Fruit fly (Drosophila melanogaster) whole organism, embryonic: Measurements from ENCODE around the gene sau.

Experiments
- CG11093 ChIP-seq: fragments of 200-800 bp; sonication (Bioruptor generic); IDR thresholded peaks from 3 replicates; pipeline ENCODE4 v1.3.6; 2022; ENCODE audit warnings: missing biosample characterization, missing genetic modification characterization
- CG11560 ChIP-seq: fragments of 200-800 bp; sonication (Bioruptor generic); IDR thresholded peaks from 3 replicates; pipeline ENCODE4 v1.3.6; 2022; ENCODE audit warnings: missing biosample characterization, missing genetic modification characterization
- CG13123 ChIP-seq: fragments of 200-800 bp; sonication (Bioruptor generic); optimal IDR thresholded peaks from 2 replicates; lab custom pipeline; 2016; ENCODE audit warnings: missing biosample characterization, missing genetic modification characterization
- CG13296 ChIP-seq: fragments of 200-800 bp; sonication (Bioruptor generic); optimal IDR thresholded peaks from 3 replicates; lab custom pipeline; 2018; ENCODE audit warnings: missing biosample characterization, mild to moderate bottlenecking, missing genetic modification characterization
- CG13894 ChIP-seq: fragments of 200-800 bp; sonication (Bioruptor generic); optimal IDR thresholded peaks from 3 replicates; lab custom pipeline; 2018; ENCODE audit warnings: missing biosample characterization, mild to moderate bottlenecking, missing genetic modification characterization, moderate library complexity
- CG14014 ChIP-seq: fragments of 200-800 bp; sonication (Bioruptor generic); IDR thresholded peaks from 2 replicates; pipeline ENCODE4 v1.3.6; 2022; ENCODE audit warnings: missing biosample characterization, missing genetic modification characterization
- CG15696 ChIP-seq: fragments of 200-800 bp; sonication (Bioruptor generic); optimal IDR thresholded peaks from 2 replicates; lab custom pipeline; 2019; ENCODE audit warnings: missing biosample characterization, mild to moderate bottlenecking, missing genetic modification characterization, moderate library complexity
- CG17359 ChIP-seq: fragments of 200-800 bp; sonication (Bioruptor generic); optimal IDR thresholded peaks from 3 replicates; lab custom pipeline; 2018; ENCODE audit warnings: missing biosample characterization, mild to moderate bottlenecking, missing genetic modification characterization, moderate library complexity
- CG17385 ChIP-seq: fragments of 200-800 bp; sonication (Bioruptor generic); optimal IDR thresholded peaks from 3 replicates; lab custom pipeline; 2018; ENCODE audit warnings: missing biosample characterization, mild to moderate bottlenecking, missing genetic modification characterization
- CG2116 ChIP-seq: fragments of 200-800 bp; sonication (Bioruptor generic); optimal IDR thresholded peaks from 3 replicates; lab custom pipeline; 2018; ENCODE audit warnings: missing biosample characterization, mild to moderate bottlenecking, missing genetic modification characterization
- CG2199 ChIP-seq: fragments of 200-800 bp; sonication (Bioruptor generic); IDR thresholded peaks from 3 replicates; pipeline ENCODE4 v1.3.6; 2022; ENCODE audit warnings: missing biosample characterization, missing genetic modification characterization
- CG33213 ChIP-seq: fragments of 200-800 bp; sonication (Bioruptor generic); optimal IDR thresholded peaks from 3 replicates; lab custom pipeline; 2016; ENCODE audit warnings: missing biosample characterization, missing genetic modification characterization
- CG3847 ChIP-seq: fragments of 200-800 bp; sonication (Bioruptor generic); IDR thresholded peaks from 2 replicates; pipeline ENCODE4 v1.3.6; 2022; ENCODE audit warnings: missing biosample characterization, missing genetic modification characterization
- CG6683 ChIP-seq: fragments of 200-800 bp; sonication (Bioruptor generic); optimal IDR thresholded peaks from 2 replicates; lab custom pipeline; 2017; ENCODE audit warnings: missing biosample characterization, mild to moderate bottlenecking, missing genetic modification characterization, missing genetic modification reagents
- CG8089 ChIP-seq: fragments of 200-800 bp; sonication (Bioruptor generic); optimal IDR thresholded peaks from 3 replicates; lab custom pipeline; 2016; ENCODE audit warnings: missing biosample characterization, missing genetic modification characterization
- CHES-1-like ChIP-seq: fragments of 200-800 bp; sonication (Bioruptor generic); optimal IDR thresholded peaks from 2 replicates; lab custom pipeline; 2016; ENCODE audit warnings: missing biosample characterization, missing genetic modification characterization
- Elba2 ChIP-seq: fragments of 200-800 bp; sonication (Bioruptor generic); optimal IDR thresholded peaks from 3 replicates; lab custom pipeline; 2016; ENCODE audit warnings: missing biosample characterization, missing genetic modification characterization
- Fer2 ChIP-seq: fragments of 200-800 bp; sonication (Bioruptor generic); optimal IDR thresholded peaks from 2 replicates; lab custom pipeline; 2018; ENCODE audit warnings: missing biosample characterization, mild to moderate bottlenecking, missing genetic modification characterization, moderate library complexity
- HmgD ChIP-seq: fragments of 200-800 bp; sonication (Bioruptor generic); optimal IDR thresholded peaks from 3 replicates; lab custom pipeline; 2016; ENCODE audit warnings: missing biosample characterization, missing genetic modification characterization
- Hsf ChIP-seq: fragments of 200-800 bp; sonication (Bioruptor generic); optimal IDR thresholded peaks from 3 replicates; lab custom pipeline; 2016; ENCODE audit warnings: missing biosample characterization, missing genetic modification characterization
- Meics ChIP-seq: fragments of 200-800 bp; sonication (Bioruptor generic); optimal IDR thresholded peaks from 2 replicates; lab custom pipeline; 2017; ENCODE audit warnings: missing biosample characterization, mild to moderate bottlenecking, missing genetic modification characterization
- Nf-YA ChIP-seq: fragments of 200-800 bp; sonication (Bioruptor generic); IDR thresholded peaks from 2 replicates; pipeline ENCODE4 v1.3.6; 2022; ENCODE audit warnings: missing biosample characterization, missing genetic modification characterization
- Oli ChIP-seq: fragments of 200-800 bp; sonication (Bioruptor generic); optimal IDR thresholded peaks from 2 replicates; lab custom pipeline; 2018; ENCODE audit warnings: missing biosample characterization, mild to moderate bottlenecking, missing genetic modification characterization, moderate library complexity
- Opbp ChIP-seq: fragments of 200-800 bp; sonication (Bioruptor generic); IDR thresholded peaks from 3 replicates; pipeline ENCODE4 v1.3.6; 2022; ENCODE audit warnings: missing biosample characterization, missing genetic modification characterization; ENCODE audit not compliant: partially characterized antibody
- Rfx ChIP-seq: fragments of 200-800 bp; sonication (Bioruptor generic); IDR thresholded peaks from 2 replicates; pipeline ENCODE4 v1.3.6; 2022; ENCODE audit warnings: missing biosample characterization, missing genetic modification characterization
- Side ChIP-seq: fragments of 200-800 bp; sonication (Bioruptor generic); optimal IDR thresholded peaks from 2 replicates; lab custom pipeline; 2016; ENCODE audit warnings: missing biosample characterization, missing genetic modification characterization
- Trl ChIP-seq, 3 experiments: fragments of >200 bp in 2 of 3; fragments of 200-800 bp in 1 of 3; sonication (Bioruptor generic) in 1 of 3; optimal IDR thresholded peaks; 2 replicates in 1 of 3; 3 replicates in 2 of 3; lab custom pipeline; 2016 to 2017; ENCODE audit warnings: missing biosample characterization in 1 of 3, missing genetic modification characterization in 1 of 3
- al ChIP-seq: fragments of 200-800 bp; sonication (Bioruptor generic); IDR thresholded peaks from 2 replicates; pipeline ENCODE4 v1.3.6; 2022; ENCODE audit warnings: missing biosample characterization, missing genetic modification characterization
- ap ChIP-seq: fragments of 200-800 bp; sonication (Bioruptor generic); IDR thresholded peaks from 2 replicates; pipeline ENCODE4 v1.3.6; 2022; ENCODE audit warnings: missing biosample characterization, missing genetic modification characterization
- ase ChIP-seq: fragments of 200-800 bp; sonication (Bioruptor generic); IDR thresholded peaks from 3 replicates; pipeline ENCODE4 v1.3.6; 2022; ENCODE audit warnings: missing biosample characterization, missing genetic modification characterization
- chm ChIP-seq: fragments of 200-800 bp; sonication (Bioruptor generic); IDR thresholded peaks from 2 replicates; pipeline ENCODE4 v1.3.6; 2022; ENCODE audit warnings: missing biosample characterization, missing genetic modification characterization
- chn ChIP-seq: fragments of 200-800 bp; sonication (Bioruptor generic); optimal IDR thresholded peaks from 2 replicates; lab custom pipeline; 2016; ENCODE audit warnings: missing biosample characterization, missing genetic modification characterization
- corto ChIP-seq: fragments of 200-800 bp; sonication (Bioruptor generic); optimal IDR thresholded peaks from 2 replicates; lab custom pipeline; 2016; ENCODE audit warnings: missing biosample characterization, mild to moderate bottlenecking, missing genetic modification characterization, moderate library complexity
- dpn ChIP-seq, 2 experiments: fragments of 200-800 bp; sonication (Bioruptor generic); optimal IDR thresholded peaks; 3 replicates each; lab custom pipeline; 2016; ENCODE audit warnings: missing biosample characterization in 2 of 2, missing genetic modification characterization in 2 of 2
- ems ChIP-seq: fragments of 200-800 bp; sonication (Bioruptor generic); optimal IDR thresholded peaks from 3 replicates; lab custom pipeline; 2016; ENCODE audit warnings: missing biosample characterization, missing genetic modification characterization
- fd3F ChIP-seq: fragments of 200-800 bp; sonication (Bioruptor generic); optimal IDR thresholded peaks from 2 replicates; lab custom pipeline; 2018; ENCODE audit warnings: missing biosample characterization, mild to moderate bottlenecking, missing genetic modification characterization, moderate library complexity
- lmd ChIP-seq: fragments of 200-800 bp; sonication (Bioruptor generic); IDR thresholded peaks from 2 replicates; pipeline ENCODE4 v1.3.6; 2022; ENCODE audit warnings: missing biosample characterization, missing genetic modification characterization
- lov ChIP-seq, 2 experiments: fragments of 200-800 bp in 1 of 2; fragments of >200 bp in 1 of 2; sonication (Bioruptor generic) in 1 of 2; IDR thresholded peaks in 1 of 2; optimal IDR thresholded peaks in 1 of 2; 2 replicates in 1 of 2; 3 replicates in 1 of 2; pipeline versions ENCODE4 v1.3.6 to Lab custom; 2017 to 2022; ENCODE audit warnings: missing biosample characterization in 1 of 2, missing genetic modification characterization in 1 of 2
- mld ChIP-seq: fragments of 200-800 bp; sonication (Bioruptor generic); IDR thresholded peaks from 3 replicates; pipeline ENCODE4 v1.3.6; 2022; ENCODE audit warnings: missing biosample characterization, missing genetic modification characterization; ENCODE audit not compliant: partially characterized antibody
- nerfin-1 ChIP-seq: fragments of 200-800 bp; sonication (Bioruptor generic); optimal IDR thresholded peaks from 3 replicates; lab custom pipeline; 2019; ENCODE audit warnings: missing biosample characterization, mild to moderate bottlenecking, missing genetic modification characterization, moderate library complexity
- oc ChIP-seq: fragments of 200-800 bp; sonication (Bioruptor generic); optimal IDR thresholded peaks from 2 replicates; lab custom pipeline; 2018; ENCODE audit warnings: missing biosample characterization, mild to moderate bottlenecking, missing genetic modification characterization, moderate library complexity
- pum ChIP-seq: fragments of 200-800 bp; sonication (Bioruptor generic); optimal IDR thresholded peaks from 2 replicates; lab custom pipeline; 2016; ENCODE audit warnings: missing biosample characterization, missing genetic modification characterization
- repo ChIP-seq: fragments of 200-800 bp; sonication (Bioruptor generic); optimal IDR thresholded peaks from 2 replicates; lab custom pipeline; 2016; ENCODE audit warnings: missing biosample characterization, missing genetic modification characterization
- sd ChIP-seq: fragments of 200-800 bp; sonication (Bioruptor generic); optimal IDR thresholded peaks from 3 replicates; lab custom pipeline; 2018; ENCODE audit warnings: missing biosample characterization, mild to moderate bottlenecking, missing genetic modification characterization, moderate library complexity
- sna ChIP-seq: fragments of 200-800 bp; sonication (Bioruptor generic); IDR thresholded peaks from 2 replicates; pipeline ENCODE4 v1.3.6; 2022; ENCODE audit warnings: missing biosample characterization, missing genetic modification characterization; ENCODE audit not compliant: partially characterized antibody
- sob ChIP-seq: fragments of 200-800 bp; sonication (Bioruptor generic); IDR thresholded peaks from 2 replicates; pipeline ENCODE4 v1.3.6; 2022; ENCODE audit warnings: missing biosample characterization, missing genetic modification characterization
- tap ChIP-seq: fragments of 200-800 bp; optimal IDR thresholded peaks from 3 replicates; lab custom pipeline; 2019; ENCODE audit warnings: missing biosample characterization, mild to moderate bottlenecking, missing genetic modification characterization, moderate library complexity
- twi ChIP-seq: fragments of 200-800 bp; optimal IDR thresholded peaks from 2 replicates; lab custom pipeline; 2019; ENCODE audit warnings: missing biosample characterization, mild to moderate bottlenecking, missing genetic modification characterization, moderate library complexity

sau gene

dm6 chr2L:2196590-2197474 lies 29.3 kb upstream of the sau start (continued):
- TF ChIP-seq fd3F (GFP tag; lab: Kevin White, UChicago) (peak; percentile 9), lmd (GFP tag; lab: Robert Waterston, UW) (no peak), dpn (GFP tag; optimal IDR thresholded peaks at IDR 0.05; lab: Kevin White, UChicago) (peak in 1 of 2 experiments; percentile 28), CG3847 (no peak), sd (peak; percentile 97), CG6683 (GFP tag; lab: Kevin White, UChicago) (peak; percentile 59), twi (tag; lab: Kevin White, UChicago) (peak; percentile 99), Meics (GFP tag; lab: Kevin White, UChicago) (peak; percentile 77), sob (GFP tag; lab: Robert Waterston, UW) (no peak), CG13894 (tag; lab: Kevin White, UChicago) (peak; percentile 93), chm (GFP tag; lab: Robert Waterston, UW) (no peak), CG33213 (GFP tag; lab: Kevin White, UChicago) (peak; percentile 63), Opbp (GFP tag; lab: Robert Waterston, UW) (no peak), CG17359 (tag; lab: Kevin White, UChicago) (peak; percentile 44), CG2116 (GFP tag; lab: Kevin White, UChicago) (peak; percentile 52), chn (GFP tag; lab: Kevin White, UChicago) (peak; percentile 69), nerfin-1 (peak; percentile 40), ap (GFP tag; lab: Robert Waterston, UW) (no peak), Hsf (peak; percentile 45), lov (optimal IDR thresholded peaks at IDR 0.05; lab: Kevin White, UChicago) (no peak), lov (GFP tag; IDR thresholded peaks at IDR 0.05; lab: Robert Waterston, UW) (no peak), CG15696 (peak; percentile 24), CHES-1-like (GFP tag; lab: Kevin White, UChicago) (peak; percentile 3), corto (GFP tag; lab: Kevin White, UChicago) (peak; percentile 2), Side (GFP tag; lab: Kevin White, UChicago) (peak; percentile 59), ems (GFP tag; lab: Kevin White, UChicago) (no peak), CG8089 (GFP tag; lab: Kevin White, UChicago) (peak; percentile 16), Elba2 (GFP tag; lab: Kevin White, UChicago) (no peak), tap (tag; lab: Kevin White, UChicago) (no peak), CG17385 (GFP tag; lab: Kevin White, UChicago) (peak; percentile 3), sna (GFP tag; lab: Robert Waterston, UW) (no peak), repo (GFP tag; lab: Kevin White, UChicago) (no peak), CG11560 (tag; lab: Robert Waterston, UW) (no peak), HmgD (GFP tag; lab: Kevin White, UChicago) (peak; percentile 68), al (GFP tag; lab: Robert Waterston, UW) (no peak), ase (no peak), pum (GFP tag; lab: Kevin White, UChicago) (no peak), CG2199 (no peak), Fer2 (tag; lab: Kevin White, UChicago) (peak; percentile 20), Trl (optimal IDR thresholded peaks at IDR 0.05; lab: Kevin White, UChicago) (peak in 1 of 2 experiments; percentile 19), Trl (GFP tag; optimal IDR thresholded peaks at IDR 0.05; lab: Kevin White, UChicago) (no peak), oc (tag; lab: Kevin White, UChicago) (no peak), CG13296 (GFP tag; lab: Kevin White, UChicago) (peak; percentile 84), Rfx (GFP tag; lab: Robert Waterston, UW) (no peak), CG13123 (GFP tag; lab: Kevin White, UChicago) (peak; percentile 1), mld (GFP tag; lab: Robert Waterston, UW) (no peak), Oli (tag; lab: Kevin White, UChicago) (peak; percentile 60), Nf-YA (GFP tag; lab: Robert Waterston, UW) (no peak), CG11093 (GFP tag; lab: Robert Waterston, UW) (no peak), CG14014 (GFP tag; lab: Robert Waterston, UW) (no peak)
